Worm (Caenorhabditis elegans): ENCODE data around the gene srz-97.

srz-97 gene

ce11 chrV:14439236-14439635 is 28.8 kb downstream of the srz-97 start:
- TF ChIP-seq gmeb-1 (tag; optimal IDR thresholded peaks at IDR 0.05): no peak
- TF ChIP-seq lin-11 (tag; optimal IDR thresholded peaks at IDR 0.05): no peak
- no peak for TF ChIP-seq unc-55 (GFP tag; optimal IDR thresholded peaks at IDR 0.05)
- no peak for TF ChIP-seq elt-1 (tag; optimal IDR thresholded peaks at IDR 0.05)
- TF ChIP-seq fos-1 (tag; optimal IDR thresholded peaks at IDR 0.05): no peak

DNA sequence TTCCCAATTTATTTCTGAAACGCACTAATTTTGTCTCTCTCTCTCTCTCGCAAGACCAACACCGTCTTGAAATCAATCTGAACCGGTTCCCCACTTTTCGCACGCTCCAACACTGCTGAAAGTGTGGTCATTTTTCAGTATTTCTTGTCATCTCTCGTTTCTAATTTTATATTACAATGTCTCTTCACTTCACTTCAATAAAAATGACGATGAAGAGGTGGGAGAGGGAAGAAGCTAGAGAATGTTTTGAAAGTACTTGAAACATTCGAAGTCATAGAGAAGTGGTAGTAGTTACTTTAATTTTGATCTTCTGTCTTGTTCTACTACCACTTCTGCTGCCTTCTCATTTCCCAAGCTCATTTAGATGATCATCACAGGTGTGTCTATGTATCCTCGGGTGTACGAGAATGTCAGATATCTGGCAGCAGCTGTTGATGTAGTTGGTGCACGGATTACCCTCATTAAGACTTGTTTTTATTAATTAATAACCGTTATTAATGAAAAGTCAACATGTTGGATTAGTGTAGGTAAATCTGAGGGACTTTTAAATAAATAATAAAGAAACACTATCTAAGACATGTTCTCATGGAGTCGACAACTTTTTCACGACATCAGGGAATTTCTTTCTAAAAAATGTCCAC is 29.8 kb downstream of the srz-97 start:
- no peak for TF ChIP-seq egl-27 (tag; optimal IDR thresholded peaks at IDR 0.05)
- no peak for TF ChIP-seq ama-1 (optimal IDR thresholded peaks at IDR 0.05)
- no peak for TF ChIP-seq dmd-4 (tag; optimal IDR thresholded peaks at IDR 0.05)
- TF ChIP-seq gmeb-1 (tag; optimal IDR thresholded peaks at IDR 0.05): no peak
- no peak for TF ChIP-seq ztf-11 (tag; optimal IDR thresholded peaks at IDR 0.05)
- no peak for TF ChIP-seq lin-11 (tag; optimal IDR thresholded peaks at IDR 0.05)

DNA sequence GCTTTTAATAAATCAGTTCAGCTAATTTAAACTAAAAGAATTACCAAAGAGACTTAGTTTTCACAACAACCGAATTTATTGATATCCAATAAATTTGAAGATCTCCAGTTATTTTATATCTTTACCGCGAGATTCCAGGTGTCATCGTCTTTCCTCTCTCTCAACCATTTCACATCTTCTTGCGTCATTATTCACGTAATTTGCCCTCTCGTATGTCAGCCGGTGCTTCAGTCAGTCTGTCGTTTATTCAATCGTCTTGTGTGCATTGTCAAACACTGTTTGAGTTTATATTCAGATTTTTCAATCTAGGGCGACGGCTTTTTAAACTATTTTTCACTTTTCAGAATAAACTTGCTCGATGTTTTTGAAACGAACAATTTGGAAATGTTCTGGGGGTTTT is 30.7 kb downstream of the srz-97 start:
- TF ChIP-seq nhr-129 (tag; optimal IDR thresholded peaks at IDR 0.05) (no peak), unc-55 (GFP tag; optimal IDR thresholded peaks at IDR 0.05) (no peak), elt-3 (tag; optimal IDR thresholded peaks at IDR 0.05) (no peak), skn-1 (tag; optimal IDR thresholded peaks at IDR 0.05) (no peak), ztf-1 (GFP tag; conservative IDR thresholded peaks at IDR 0.05) (no peak), ztf-4 (tag; optimal IDR thresholded peaks at IDR 0.05) (no peak), unc-39 (tag; optimal IDR thresholded peaks at IDR 0.05) (no peak), mdl-1 (tag; optimal IDR thresholded peaks at IDR 0.05) (no peak), nhr-25 (tag; optimal IDR thresholded peaks at IDR 0.05) (no peak), F13H6.1 (tag; optimal IDR thresholded peaks at IDR 0.05) (no peak), lin-13 (GFP tag; optimal IDR thresholded peaks at IDR 0.05) (no peak), ceh-82 (tag; optimal IDR thresholded peaks at IDR 0.05) (no peak), ceh-16 (tag; optimal IDR thresholded peaks at IDR 0.05) (no peak), mab-5 (tag; optimal IDR thresholded peaks at IDR 0.05) (no peak), R02D3.7 (tag; optimal IDR thresholded peaks at IDR 0.05) (no peak), lsy-2 (tag; optimal IDR thresholded peaks at IDR 0.05) (no peak), nhr-12 (tag; optimal IDR thresholded peaks at IDR 0.05) (no peak), fos-1 (tag; optimal IDR thresholded peaks at IDR 0.05) (no peak), nhr-77 (tag; optimal IDR thresholded peaks at IDR 0.05) (no peak)

ce11 chrV:14436195-14436594 is 31.9 kb downstream of the srz-97 start:
- TF ChIP-seq elt-1 (tag; optimal IDR thresholded peaks at IDR 0.05) (no peak), snpc-4 (tag; optimal IDR thresholded peaks at IDR 0.05) (no peak), ama-1 (optimal IDR thresholded peaks at IDR 0.05) (no peak), Y55F3AM.14 (GFP tag; optimal IDR thresholded peaks at IDR 0.05) (no peak), mbf-1 (tag; optimal IDR thresholded peaks at IDR 0.05) (no peak), nhr-11 (tag; optimal IDR thresholded peaks at IDR 0.05) (no peak), blmp-1 (tag; optimal IDR thresholded peaks at IDR 0.05; ENCODE audit: insufficient read depth) (no peak), nhr-12 (tag; optimal IDR thresholded peaks at IDR 0.05) (no peak)

DNA sequence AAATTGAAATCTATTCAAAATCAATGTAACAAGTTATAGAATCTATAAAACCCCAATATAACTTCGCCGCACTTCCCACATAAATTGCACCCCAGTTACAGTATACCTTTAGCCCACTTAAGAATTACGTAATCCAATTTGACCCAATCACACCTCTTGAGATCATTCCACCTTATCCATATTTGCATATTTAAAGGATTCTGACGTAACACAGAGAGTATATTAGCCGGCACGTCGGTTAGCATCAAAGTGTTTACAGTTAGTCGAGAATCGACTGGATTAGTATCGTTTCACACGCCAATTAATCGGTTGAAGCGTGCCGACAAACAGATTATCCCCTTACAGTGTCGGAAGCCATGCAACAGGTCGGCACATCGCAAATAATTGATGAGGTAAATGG is 34.5 kb downstream of the srz-97 start:
- TF ChIP-seq nhr-25 (tag; optimal IDR thresholded peaks at IDR 0.05): no peak
- TF ChIP-seq snpc-4 (tag; optimal IDR thresholded peaks at IDR 0.05): no peak
- no peak for TF ChIP-seq aly-2 (tag; optimal IDR thresholded peaks at IDR 0.05)
- TF ChIP-seq C34F6.9 (tag; optimal IDR thresholded peaks at IDR 0.05): no peak
- TF ChIP-seq ama-1 (optimal IDR thresholded peaks at IDR 0.05): no peak
- no peak for TF ChIP-seq nhr-12 (tag; optimal IDR thresholded peaks at IDR 0.05)
- TF ChIP-seq mab-5 (tag; optimal IDR thresholded peaks at IDR 0.05): no peak
- TF ChIP-seq peb-1 (tag; optimal IDR thresholded peaks at IDR 0.05): no peak

DNA sequence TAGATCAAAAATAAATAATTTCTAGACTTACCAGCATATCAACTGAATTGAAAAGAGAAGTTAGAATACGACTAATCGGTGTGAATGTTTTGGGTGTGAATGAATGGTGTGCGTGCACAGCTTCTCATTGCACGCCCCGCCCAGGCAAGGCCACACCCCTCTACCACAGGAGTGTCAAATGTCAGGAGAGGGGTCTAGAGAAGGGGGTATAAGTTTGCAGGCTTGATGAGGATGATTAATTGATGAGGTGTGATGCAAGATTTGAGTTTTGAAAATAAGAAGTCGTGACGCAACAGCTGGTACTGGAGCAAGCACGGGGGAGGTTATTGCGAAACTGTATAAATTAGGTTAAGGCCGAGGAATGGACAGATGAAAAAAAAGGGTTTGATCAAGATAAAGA is 35.8 kb downstream of the srz-97 start, which contains the start of gene egl-1:
Gene egl-1 (minus strand): TSS at position 101 of the 400 bp plus-strand sequence.
- TF ChIP-seq elt-3 (tag; optimal IDR thresholded peaks at IDR 0.05) (no peak), snpc-4 (tag; optimal IDR thresholded peaks at IDR 0.05) (no peak), ama-1 (optimal IDR thresholded peaks at IDR 0.05) (no peak), mdl-1 (tag; optimal IDR thresholded peaks at IDR 0.05) (no peak), nhr-25 (tag; optimal IDR thresholded peaks at IDR 0.05) (no peak), nhr-77 (tag; optimal IDR thresholded peaks at IDR 0.05) (no peak), crh-2 (tag; optimal IDR thresholded peaks at IDR 0.05) (no peak), sma-3 (GFP tag; optimal IDR thresholded peaks at IDR 0.05) (no peak)

Data from whole organism, L2 larva.